Fruit fly (Drosophila melanogaster) whole organism, embryonic: ENCODE results near the gene CG33483.

ENCODE experiments used
- CG10543 ChIP-seq: fragments of 200-800 bp; sonication (Bioruptor generic); optimal IDR thresholded peaks from 3 replicates; lab custom pipeline; 2017; ENCODE audit warnings: missing biosample characterization, mild to moderate bottlenecking, missing genetic modification characterization, moderate library complexity
- CG10654 ChIP-seq: fragments of 200-800 bp; sonication (Bioruptor generic); optimal IDR thresholded peaks from 2 replicates; lab custom pipeline; 2016; ENCODE audit warnings: missing biosample characterization, missing genetic modification characterization
- CG12769 ChIP-seq: fragments of 200-800 bp; sonication (Bioruptor generic); optimal IDR thresholded peaks from 2 replicates; lab custom pipeline; 2019; ENCODE audit warnings: missing biosample characterization, mild to moderate bottlenecking, missing genetic modification characterization, moderate library complexity
- CG13287 ChIP-seq: fragments of 200-800 bp; sonication (Bioruptor generic); IDR thresholded peaks from 2 replicates; pipeline ENCODE4 v1.3.6; 2022; ENCODE audit warnings: missing biosample characterization, missing genetic modification characterization; ENCODE audit not compliant: partially characterized antibody
- CG14014 ChIP-seq: fragments of 200-800 bp; sonication (Bioruptor generic); IDR thresholded peaks from 2 replicates; pipeline ENCODE4 v1.3.6; 2022; ENCODE audit warnings: missing biosample characterization, missing genetic modification characterization
- CG14965 ChIP-seq: fragments of 200-800 bp; sonication (Bioruptor generic); optimal IDR thresholded peaks from 2 replicates; lab custom pipeline; 2016; ENCODE audit warnings: missing biosample characterization, missing genetic modification characterization, borderline replicate concordance
- CG15479 ChIP-seq: fragments of 200-800 bp; sonication (Bioruptor generic); optimal IDR thresholded peaks from 3 replicates; lab custom pipeline; 2019; ENCODE audit warnings: missing biosample characterization, mild to moderate bottlenecking, missing genetic modification characterization, moderate library complexity
- CG18011 ChIP-seq: fragments of 200-800 bp; sonication (Bioruptor generic); optimal IDR thresholded peaks from 2 replicates; lab custom pipeline; 2017; ENCODE audit warnings: missing biosample characterization, missing genetic modification characterization, mild to moderate bottlenecking, moderate library complexity, missing genotype
- CG2678 ChIP-seq: fragments of 200-800 bp; sonication (Bioruptor generic); optimal IDR thresholded peaks from 3 replicates; lab custom pipeline; 2019; ENCODE audit warnings: missing biosample characterization, mild to moderate bottlenecking, missing genetic modification characterization, moderate library complexity
- CG2875 ChIP-seq: fragments of 200-800 bp; sonication (Bioruptor generic); optimal IDR thresholded peaks from 2 replicates; lab custom pipeline; 2017; ENCODE audit warnings: missing biosample characterization, mild to moderate bottlenecking, missing genetic modification characterization, missing genetic modification reagents
- CG3726 ChIP-seq: fragments of 200-800 bp; sonication (Bioruptor generic); IDR thresholded peaks from 3 replicates; pipeline ENCODE4, ENCODE4 v1.3.6; 2022; ENCODE audit warnings: missing biosample characterization, missing genetic modification characterization
- CG3847 ChIP-seq: fragments of 200-800 bp; sonication (Bioruptor generic); IDR thresholded peaks from 2 replicates; pipeline ENCODE4 v1.3.6; 2022; ENCODE audit warnings: missing biosample characterization, missing genetic modification characterization
- CG4404 ChIP-seq: fragments of 200-800 bp; sonication (Bioruptor generic); IDR thresholded peaks from 2 replicates; pipeline ENCODE4 v1.3.6; 2022; ENCODE audit warnings: missing biosample characterization, missing genetic modification characterization
- CG7928 ChIP-seq: fragments of 200-800 bp; sonication (Bioruptor generic); optimal IDR thresholded peaks from 2 replicates; lab custom pipeline; 2017; ENCODE audit warnings: missing biosample characterization, mild to moderate bottlenecking, missing genetic modification characterization
- CG8290 ChIP-seq, 3 experiments: fragments of 200-800 bp; sonication (Bioruptor generic); optimal IDR thresholded peaks; 2 replicates each; lab custom pipeline; 2016 to 2019; ENCODE audit warnings: missing biosample characterization in 3 of 3, missing genetic modification characterization in 3 of 3, mild to moderate bottlenecking in 2 of 3, moderate library complexity in 1 of 3
- CG8388 ChIP-seq: fragments of 200-800 bp; sonication (Bioruptor generic); optimal IDR thresholded peaks from 2 replicates; lab custom pipeline; 2019; ENCODE audit warnings: missing biosample characterization, mild to moderate bottlenecking, missing genetic modification characterization, moderate library complexity
- CG9437 ChIP-seq: fragments of 200-800 bp; sonication (Bioruptor generic); optimal IDR thresholded peaks from 2 replicates; lab custom pipeline; 2018; ENCODE audit warnings: missing biosample characterization, mild to moderate bottlenecking, missing genetic modification characterization
- CG9817 ChIP-seq: fragments of 200-800 bp; sonication (Bioruptor generic); optimal IDR thresholded peaks from 2 replicates; lab custom pipeline; 2018; ENCODE audit warnings: missing biosample characterization, mild to moderate bottlenecking, missing genetic modification characterization, moderate library complexity
- CoRest ChIP-seq: fragments of 200-800 bp; sonication (Bioruptor generic); optimal IDR thresholded peaks from 3 replicates; lab custom pipeline; 2018; ENCODE audit warnings: missing biosample characterization, mild to moderate bottlenecking, missing genetic modification characterization, moderate library complexity
- D ChIP-seq, 2 experiments: fragments of 200-800 bp in 1 of 2; fragments of >200 bp in 1 of 2; sonication (Bioruptor generic) in 1 of 2; optimal IDR thresholded peaks; 2 replicates in 1 of 2; 3 replicates in 1 of 2; lab custom pipeline; 2017; ENCODE audit warnings: mild to moderate bottlenecking in 1 of 2, missing biosample characterization in 1 of 2, missing genetic modification characterization in 1 of 2, missing genetic modification reagents in 1 of 2
- D19A ChIP-seq: fragments of 200-800 bp; optimal IDR thresholded peaks from 3 replicates; lab custom pipeline; 2019; ENCODE audit warnings: missing biosample characterization, mild to moderate bottlenecking, missing genetic modification characterization, moderate library complexity
- Drgx ChIP-seq: fragments of 200-800 bp; sonication (Bioruptor generic); IDR thresholded peaks from 2 replicates; pipeline ENCODE4 v1.3.6; 2022; ENCODE audit warnings: missing biosample characterization, missing genetic modification characterization
- GATAe ChIP-seq: fragments of 200-800 bp; sonication (Bioruptor generic); conservative IDR thresholded peaks from 2 replicates; pipeline ENCODE4 v1.3.6; 2022; ENCODE audit warnings: missing biosample characterization, missing genetic modification characterization
- HmgZ ChIP-seq: fragments of 200-800 bp; sonication (Bioruptor generic); optimal IDR thresholded peaks from 2 replicates; lab custom pipeline; 2018; ENCODE audit warnings: missing biosample characterization, mild to moderate bottlenecking, missing genetic modification characterization
- Hr39 ChIP-seq: fragments of >200 bp; optimal IDR thresholded peaks from 2 replicates; lab custom pipeline; 2017
- Med ChIP-seq: fragments of 200-800 bp; sonication (Bioruptor generic); peaks from one replicate; lab custom pipeline; 2016; ENCODE audit warnings: missing biosample characterization, missing genetic modification characterization, mild to moderate bottlenecking, inconsistent platforms, moderate library complexity
- Mrtf ChIP-seq: fragments of 200-800 bp; sonication (Bioruptor generic); IDR thresholded peaks from 3 replicates; pipeline ENCODE4 v1.3.6; 2022; ENCODE audit warnings: missing biosample characterization, missing genetic modification characterization
- NFAT ChIP-seq: fragments of 200-800 bp; sonication (Bioruptor generic); IDR thresholded peaks from 2 replicates; pipeline ENCODE4 v1.3.6; 2022; ENCODE audit warnings: missing biosample characterization, missing genetic modification characterization
- Neu2 ChIP-seq: fragments of 200-800 bp; sonication (Bioruptor generic); optimal IDR thresholded peaks from 3 replicates; lab custom pipeline; 2016; ENCODE audit warnings: missing biosample characterization, missing genetic modification characterization, borderline replicate concordance
- PHDP ChIP-seq: fragments of 200-800 bp; sonication (Bioruptor generic); optimal IDR thresholded peaks from 3 replicates; lab custom pipeline; 2018; ENCODE audit warnings: missing biosample characterization, mild to moderate bottlenecking, missing genetic modification characterization, moderate library complexity
- Tbp ChIP-seq: fragments of >200 bp; optimal IDR thresholded peaks from 2 replicates; lab custom pipeline; 2018; ENCODE audit warnings: missing biosample characterization, missing genetic modification characterization
- Xbp1 ChIP-seq: fragments of 200-800 bp; sonication (Bioruptor generic); optimal IDR thresholded peaks from 3 replicates; lab custom pipeline; 2016; ENCODE audit warnings: missing biosample characterization, mild to moderate bottlenecking, missing genetic modification characterization
- bab2 ChIP-seq: fragments of 200-800 bp; sonication (Bioruptor generic); optimal IDR thresholded peaks from 2 replicates; lab custom pipeline; 2016; ENCODE audit warnings: missing biosample characterization, missing genetic modification characterization
- chinmo ChIP-seq: fragments of 200-800 bp; sonication (Bioruptor generic); IDR thresholded peaks from 4 replicates; pipeline ENCODE4 v1.3.6; 2022; ENCODE audit warnings: missing biosample characterization, missing genetic modification characterization; ENCODE audit not compliant: partially characterized antibody
- ci ChIP-seq: fragments of 200-800 bp; sonication (Bioruptor generic); IDR thresholded peaks from 3 replicates; pipeline ENCODE4 v1.3.6; 2022; ENCODE audit warnings: missing biosample characterization, missing genetic modification characterization
- croc ChIP-seq: fragments of 200-800 bp; sonication (Bioruptor generic); conservative IDR thresholded peaks from 3 replicates; pipeline ENCODE4 v1.3.6; 2022; ENCODE audit warnings: missing biosample characterization, missing genetic modification characterization
- crol ChIP-seq: fragments of 200-800 bp; sonication (Bioruptor generic); IDR thresholded peaks from 2 replicates; pipeline ENCODE4 v1.3.6; 2022; ENCODE audit warnings: missing biosample characterization, missing genetic modification characterization
- dpn ChIP-seq, 2 experiments: fragments of 200-800 bp; sonication (Bioruptor generic); optimal IDR thresholded peaks; 3 replicates each; lab custom pipeline; 2016; ENCODE audit warnings: missing biosample characterization in 2 of 2, missing genetic modification characterization in 2 of 2
- emc ChIP-seq: fragments of 200-800 bp; sonication (Bioruptor generic); optimal IDR thresholded peaks from 2 replicates; lab custom pipeline; 2016; ENCODE audit warnings: missing biosample characterization, missing genetic modification characterization
- gcm ChIP-seq: fragments of 200-800 bp; sonication (Bioruptor generic); optimal IDR thresholded peaks from 2 replicates; lab custom pipeline; 2019; ENCODE audit warnings: missing biosample characterization, mild to moderate bottlenecking, missing genetic modification characterization, moderate library complexity
- gcm2 ChIP-seq: fragments of 200-800 bp; sonication (Bioruptor generic); optimal IDR thresholded peaks from 2 replicates; lab custom pipeline; 2016; ENCODE audit warnings: missing biosample characterization, missing genetic modification characterization
- hbn ChIP-seq: fragments of 200-800 bp; sonication (Bioruptor generic); IDR thresholded peaks from 2 replicates; pipeline ENCODE4 v1.3.6; 2022; ENCODE audit warnings: missing biosample characterization, missing genetic modification characterization; ENCODE audit not compliant: partially characterized antibody
- lab ChIP-seq: fragments of 200-800 bp; sonication (Bioruptor generic); optimal IDR thresholded peaks from 3 replicates; lab custom pipeline; 2017; ENCODE audit warnings: missing biosample characterization, missing genetic modification characterization, mild to moderate bottlenecking, moderate library complexity, missing genetic modification reagents
- lmd ChIP-seq: fragments of 200-800 bp; sonication (Bioruptor generic); IDR thresholded peaks from 2 replicates; pipeline ENCODE4 v1.3.6; 2022; ENCODE audit warnings: missing biosample characterization, missing genetic modification characterization
- p53 ChIP-seq: fragments of 200-800 bp; sonication (Bioruptor generic); optimal IDR thresholded peaks from 2 replicates; lab custom pipeline; 2016; ENCODE audit warnings: missing biosample characterization, missing genetic modification characterization
- pzg ChIP-seq: fragments of 200-800 bp; sonication (Bioruptor generic); optimal IDR thresholded peaks from 3 replicates; lab custom pipeline; 2018; ENCODE audit warnings: missing biosample characterization, mild to moderate bottlenecking, missing genetic modification characterization, moderate library complexity
- sd ChIP-seq: fragments of 200-800 bp; sonication (Bioruptor generic); optimal IDR thresholded peaks from 3 replicates; lab custom pipeline; 2018; ENCODE audit warnings: missing biosample characterization, mild to moderate bottlenecking, missing genetic modification characterization, moderate library complexity
- sens ChIP-seq: fragments of 200-800 bp; sonication (Bioruptor generic); peaks from one replicate; lab custom pipeline; 2016; ENCODE audit warnings: missing biosample characterization, missing genetic modification characterization
- sug ChIP-seq: fragments of 200-800 bp; optimal IDR thresholded peaks from 2 replicates; lab custom pipeline; 2019; ENCODE audit warnings: missing biosample characterization, mild to moderate bottlenecking, missing genetic modification characterization, moderate library complexity

CG33483 gene

DNA sequence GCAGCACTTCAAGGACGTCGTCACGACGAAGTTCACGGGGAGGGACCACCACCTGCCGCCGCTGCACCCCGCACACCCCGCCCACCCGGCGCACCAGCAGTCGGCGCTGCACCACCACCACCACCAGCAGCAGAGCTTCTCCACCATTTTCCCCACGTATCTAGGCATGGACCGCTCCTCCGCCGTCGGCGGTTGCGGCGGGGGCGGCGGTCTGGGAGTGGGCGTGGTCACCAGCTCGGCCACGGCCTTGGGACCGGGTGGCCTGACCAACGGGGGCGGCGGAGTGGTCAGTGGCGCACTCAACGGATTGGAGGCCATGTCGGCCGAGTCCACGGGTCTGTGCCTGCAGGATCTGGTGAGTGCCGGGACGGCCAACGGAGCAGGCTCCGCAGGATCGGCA lies 14.1 kb upstream of the CG33483 start:
- no peak for TF ChIP-seq lmd (GFP tag; lab: Robert Waterston, UW)
- TF ChIP-seq CG7928, result no peak
- TF ChIP-seq CG3847 (GFP tag; lab: Robert Waterston, UW), result 0 out of 2 replicates have a peak, but pooled peaks have one; percentile 4
- TF ChIP-seq D (optimal IDR thresholded peaks at IDR 0.05; lab: Kevin White, UChicago), result no peak
- no peak for TF ChIP-seq D (GFP tag; optimal IDR thresholded peaks at IDR 0.05; lab: Kevin White, UChicago)
- 0 out of 3 replicates have a peak, but pooled peaks have one; percentile 22 for TF ChIP-seq CG3726 (GFP tag; lab: Robert Waterston, UW)
- peak; percentile 55 for TF ChIP-seq Hr39 (lab: Kevin White, UChicago)
- no peak for TF ChIP-seq hbn
- 0 out of 2 replicates have a peak, but pooled peaks have one; percentile 10 for TF ChIP-seq CG4404 (GFP tag; lab: Robert Waterston, UW)

DNA sequence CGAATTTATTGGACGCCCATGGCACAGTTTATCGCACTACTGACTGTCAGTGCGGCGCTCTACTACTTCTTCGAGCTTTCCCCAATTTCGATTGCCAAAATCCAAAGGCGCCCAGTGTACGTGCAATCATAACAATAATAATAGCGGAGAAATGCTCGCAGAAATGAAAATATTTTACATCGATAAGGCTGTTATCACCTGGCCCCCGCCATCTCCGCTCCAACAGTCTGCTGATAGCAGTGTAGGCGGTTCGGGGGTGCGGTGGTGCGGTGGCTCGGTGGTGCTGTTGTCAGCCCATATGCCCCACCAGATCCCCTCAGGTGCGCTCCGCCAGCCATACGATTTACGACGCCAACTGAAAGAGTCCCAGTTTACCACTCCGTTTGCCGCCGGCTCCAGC lies 13.3 kb upstream of the CG33483 start:
- TF ChIP-seq gcm2 (GFP tag; lab: Kevin White, UChicago) (no peak), CG12769 (tag; lab: Kevin White, UChicago) (peak; percentile 39), CG14965 (no peak), bab2 (no peak), CG10543 (GFP tag; lab: Kevin White, UChicago) (peak; percentile 36), CG2678 (peak; percentile 25), pzg (GFP tag; lab: Kevin White, UChicago) (no peak), CG9437 (GFP tag; lab: Kevin White, UChicago) (no peak), Med (peak; percentile 28), CG8388 (GFP tag; lab: Kevin White, UChicago) (no peak), gcm (GFP tag; lab: Kevin White, UChicago) (no peak), lab (GFP tag; lab: Kevin White, UChicago) (peak; percentile 28), Xbp1 (GFP tag; lab: Kevin White, UChicago) (no peak), p53 (no peak), CG2875 (GFP tag; lab: Kevin White, UChicago) (peak; percentile 14), Drgx (GFP tag; lab: Robert Waterston, UW) (no peak), Tbp (GFP tag; lab: Kevin White, UChicago) (no peak), sug (peak; percentile 69), CG9817 (tag; lab: Kevin White, UChicago) (no peak), CG13287 (GFP tag; lab: Robert Waterston, UW) (no peak), ci (GFP tag; lab: Robert Waterston, UW) (0 out of 3 replicates have a peak, but pooled peaks have one; percentile 23), CG8290 (GFP tag; optimal IDR thresholded peaks at IDR 0.05; lab: Kevin White, UChicago) (no peak), CG8290 (tag; optimal IDR thresholded peaks at IDR 0.05; lab: Kevin White, UChicago) (peak in 1 of 2 experiments; percentile 27), Neu2 (no peak), sd (peak; percentile 23), crol (GFP tag; lab: Robert Waterston, UW) (peak; percentile 98), Mrtf (GFP tag; lab: Robert Waterston, UW) (no peak), HmgZ (no peak), croc (no peak), GATAe (GFP tag; lab: Robert Waterston, UW) (peak; percentile 98), CoRest (no peak), NFAT (GFP tag; lab: Robert Waterston, UW) (0 out of 2 replicates have a peak, but pooled peaks have one; percentile 6), CG15479 (GFP tag; lab: Kevin White, UChicago) (no peak), chinmo (GFP tag; lab: Robert Waterston, UW) (no peak), sens (GFP tag; lab: Kevin White, UChicago) (peak; percentile 65), D19A (tag; lab: Kevin White, UChicago) (no peak), CG10654 (GFP tag; lab: Kevin White, UChicago) (no peak), dpn (GFP tag; optimal IDR thresholded peaks at IDR 0.05; lab: Kevin White, UChicago) (no peak), PHDP (tag; lab: Kevin White, UChicago) (peak; percentile 12), emc (GFP tag; lab: Kevin White, UChicago) (no peak), CG18011 (GFP tag; lab: Kevin White, UChicago) (no peak), CG14014 (GFP tag; lab: Robert Waterston, UW) (no peak)
